Worm (Caenorhabditis elegans) whole organism, L4 larva: ENCODE measurements around the gene gbf-1.

Experiments used
- D1046.2 ChIP-seq: fragments of 200-800 bp; sonication (Bioruptor generic); IDR thresholded peaks from 2 replicates; pipeline ENCODE4 v1.3.6; 2022; ENCODE audit warnings: missing genetic modification characterization, missing compliant biosample characterization
- F10B5.3 ChIP-seq: sonication (generic microtip); optimal IDR thresholded peaks from 2 replicates; lab custom pipeline; 2016; ENCODE audit warnings: mild to moderate bottlenecking, missing genetic modification characterization, missing compliant biosample characterization
- F37D6.2 ChIP-seq: sonication (generic microtip); optimal IDR thresholded peaks from 2 replicates; lab custom pipeline; 2016; ENCODE audit warnings: mild to moderate bottlenecking, missing genetic modification characterization, missing compliant biosample characterization
- R02D3.7 ChIP-seq: fragments of 150-350 bp; sonication (generic microtip); optimal IDR thresholded peaks from 3 replicates; lab custom pipeline; 2014; ENCODE audit warnings: missing biosample characterization, missing genetic modification characterization
- T26A8.4 ChIP-seq: fragments of 200-800 bp; sonication (Bioruptor generic); IDR thresholded peaks from 2 replicates; pipeline ENCODE4 v1.3.6; 2022; ENCODE audit warnings: missing genetic modification characterization, missing compliant biosample characterization
- Y75B8A.6 ChIP-seq: fragments of 200-800 bp; sonication (Bioruptor generic); IDR thresholded peaks from 2 replicates; pipeline ENCODE4 v1.3.6; 2022; ENCODE audit warnings: missing genetic modification reagents, missing genetic modification characterization, missing compliant biosample characterization
- ZK546.5 ChIP-seq, 2 experiments: sonication (generic microtip); optimal IDR thresholded peaks; 2 replicates each; lab custom pipeline; 2017; ENCODE audit warnings: missing biosample characterization in 2 of 2, missing genetic modification characterization in 2 of 2
- aha-1 ChIP-seq: fragments of 150-350 bp; peaks from one replicate; lab custom pipeline; 2014; ENCODE audit warnings: missing biosample characterization, missing genetic modification characterization
- ama-1 ChIP-seq: fragments of 150-350 bp; optimal IDR thresholded peaks from 2 replicates; lab custom pipeline; 2014; ENCODE audit warnings: inconsistent platforms, mixed read lengths
- arid-1 ChIP-seq: fragments of 200-800 bp; sonication (Bioruptor generic); conservative IDR thresholded peaks from 2 replicates; pipeline ENCODE4 v1.3.6; 2022; ENCODE audit warnings: missing genetic modification reagents, missing genetic modification characterization, missing compliant biosample characterization
- ceh-32 ChIP-seq: sonication (generic microtip); optimal IDR thresholded peaks from 2 replicates; lab custom pipeline; 2016; ENCODE audit warnings: mild to moderate bottlenecking, missing genetic modification characterization, missing compliant biosample characterization; ENCODE audit not compliant: poor library complexity
- cey-2 ChIP-seq: sonication (generic microtip); optimal IDR thresholded peaks from 3 replicates; lab custom pipeline; 2017; ENCODE audit warnings: missing genetic modification characterization, mild to moderate bottlenecking, missing compliant biosample characterization, antibody characterized with exemption, borderline replicate concordance; ENCODE audit not compliant: insufficient read depth
- ctbp-1 ChIP-seq: fragments of 200-800 bp; sonication (Bioruptor generic); IDR thresholded peaks from 2 replicates; pipeline ENCODE4 v1.3.6; 2022; ENCODE audit warnings: missing genetic modification reagents, missing genetic modification characterization, missing compliant biosample characterization
- daf-19 ChIP-seq: fragments of 200-800 bp; sonication (Bioruptor generic); conservative IDR thresholded peaks from 2 replicates; pipeline ENCODE4 v1.3.6; 2022; ENCODE audit warnings: missing genetic modification characterization, missing compliant biosample characterization
- dmd-6 ChIP-seq: fragments of 200-800 bp; sonication (Bioruptor generic); IDR thresholded peaks from 2 replicates; pipeline ENCODE4 v1.3.6; 2022; ENCODE audit warnings: missing genetic modification reagents, missing genetic modification characterization, missing compliant biosample characterization
- dpl-1 ChIP-seq: fragments of 150-350 bp; optimal IDR thresholded peaks from 2 replicates; lab custom pipeline; 2014; ENCODE audit warnings: missing biosample characterization, missing genetic modification reagents, missing genetic modification characterization
- duxl-1 ChIP-seq: sonication (generic microtip); optimal IDR thresholded peaks from 2 replicates; lab custom pipeline; 2016; ENCODE audit warnings: mild to moderate bottlenecking, missing genetic modification characterization, moderate library complexity, missing compliant biosample characterization; ENCODE audit not compliant: poor library complexity
- egl-43 ChIP-seq: fragments of 200-800 bp; sonication (Bioruptor generic); IDR thresholded peaks from 2 replicates; pipeline ENCODE4 v1.3.6; 2022; ENCODE audit warnings: missing genetic modification reagents, missing genetic modification characterization, missing compliant biosample characterization
- fkh-10 ChIP-seq: fragments of 150-350 bp; optimal IDR thresholded peaks from 2 replicates; lab custom pipeline; 2014; ENCODE audit warnings: missing biosample characterization, missing genetic modification reagents, missing genetic modification characterization
- jun-1 ChIP-seq: fragments of 150-350 bp; optimal IDR thresholded peaks from 2 replicates; lab custom pipeline; 2014; ENCODE audit warnings: missing biosample characterization, missing genetic modification reagents, missing genetic modification characterization
- lin-13 ChIP-seq: fragments of 150-350 bp; optimal IDR thresholded peaks from 2 replicates; lab custom pipeline; 2014; ENCODE audit warnings: missing biosample characterization, missing genetic modification reagents, missing genetic modification characterization
- lir-3 ChIP-seq: sonication (generic microtip); optimal IDR thresholded peaks from 2 replicates; lab custom pipeline; 2016; ENCODE audit warnings: mild to moderate bottlenecking, missing genetic modification characterization, missing compliant biosample characterization
- lsy-2 ChIP-seq, 2 experiments: fragments of 150-350 bp in 1 of 2; sonication (generic microtip) in 1 of 2; optimal IDR thresholded peaks; 2 replicates each; lab custom pipeline; 2014 to 2017; ENCODE audit warnings: missing biosample characterization in 2 of 2, missing genetic modification characterization in 2 of 2
- madf-9 ChIP-seq: fragments of 200-800 bp; sonication (Bioruptor generic); conservative IDR thresholded peaks from 2 replicates; pipeline ENCODE4 v1.3.6; 2022; ENCODE audit warnings: missing genetic modification reagents, missing genetic modification characterization, missing compliant biosample characterization
- mdl-1 ChIP-seq, 2 experiments: fragments of 150-350 bp in 1 of 2; sonication (generic microtip) in 1 of 2; optimal IDR thresholded peaks; 2 replicates each; lab custom pipeline; 2014 to 2017; ENCODE audit warnings: missing biosample characterization in 2 of 2, missing genetic modification characterization in 2 of 2
- nhr-102 ChIP-seq: sonication (generic microtip); optimal IDR thresholded peaks from 2 replicates; lab custom pipeline; 2016; ENCODE audit warnings: mild to moderate bottlenecking, missing genetic modification characterization, moderate library complexity, missing compliant biosample characterization
- nhr-11 ChIP-seq: fragments of 150-350 bp; optimal IDR thresholded peaks from 2 replicates; lab custom pipeline; 2014; ENCODE audit warnings: missing biosample characterization, missing genetic modification characterization
- nhr-237 ChIP-seq: sonication (generic microtip); optimal IDR thresholded peaks from 2 replicates; lab custom pipeline; 2017; ENCODE audit warnings: missing biosample characterization, missing genetic modification characterization
- nhr-6 ChIP-seq: fragments of 150-350 bp; optimal IDR thresholded peaks from 2 replicates; lab custom pipeline; 2014; ENCODE audit warnings: missing biosample characterization, missing genetic modification characterization
- nhr-76 ChIP-seq: fragments of 150-350 bp; optimal IDR thresholded peaks from 2 replicates; lab custom pipeline; 2014; ENCODE audit warnings: missing biosample characterization, missing genetic modification characterization
- nhr-77 ChIP-seq: fragments of 150-350 bp; optimal IDR thresholded peaks from 2 replicates; lab custom pipeline; 2014; ENCODE audit warnings: missing biosample characterization, missing genetic modification characterization
- sdz-12 ChIP-seq: fragments of 200-800 bp; sonication (Bioruptor generic); optimal IDR thresholded peaks from 2 replicates; lab custom pipeline; 2018; ENCODE audit warnings: mild to moderate bottlenecking, missing genetic modification characterization, missing compliant biosample characterization
- snpc-1.2 ChIP-seq: fragments of 200-800 bp; sonication (Bioruptor generic); IDR thresholded peaks from 2 replicates; pipeline ENCODE4 v1.3.6; 2022; ENCODE audit warnings: missing genetic modification reagents, missing genetic modification characterization, missing compliant biosample characterization
- snpc-4 ChIP-seq: fragments of 150-350 bp; optimal IDR thresholded peaks from 2 replicates; lab custom pipeline; 2014; ENCODE audit warnings: missing biosample characterization, missing genetic modification characterization
- tag-97 ChIP-seq: fragments of 200-800 bp; sonication (Bioruptor generic); IDR thresholded peaks from 2 replicates; pipeline ENCODE4 v1.3.6; 2022; ENCODE audit warnings: missing genetic modification characterization, missing compliant biosample characterization
- unc-62 ChIP-seq, 3 experiments: fragments of 150-350 bp in 1 of 3; sonication (generic microtip); optimal IDR thresholded peaks in 2 of 3; peaks in 1 of 3; 1 replicate in 1 of 3; 2 replicates in 2 of 3; lab custom pipeline; 2014 to 2017; ENCODE audit warnings: missing biosample characterization in 3 of 3, missing genetic modification characterization in 3 of 3, missing genetic modification reagents in 3 of 3, missing genotype in 1 of 3
- zip-11 ChIP-seq: fragments of 200-800 bp; sonication (Bioruptor generic); IDR thresholded peaks from 2 replicates; pipeline ENCODE4 v1.3.6; 2022; ENCODE audit warnings: missing genetic modification characterization, missing compliant biosample characterization

gbf-1 gene

DNA sequence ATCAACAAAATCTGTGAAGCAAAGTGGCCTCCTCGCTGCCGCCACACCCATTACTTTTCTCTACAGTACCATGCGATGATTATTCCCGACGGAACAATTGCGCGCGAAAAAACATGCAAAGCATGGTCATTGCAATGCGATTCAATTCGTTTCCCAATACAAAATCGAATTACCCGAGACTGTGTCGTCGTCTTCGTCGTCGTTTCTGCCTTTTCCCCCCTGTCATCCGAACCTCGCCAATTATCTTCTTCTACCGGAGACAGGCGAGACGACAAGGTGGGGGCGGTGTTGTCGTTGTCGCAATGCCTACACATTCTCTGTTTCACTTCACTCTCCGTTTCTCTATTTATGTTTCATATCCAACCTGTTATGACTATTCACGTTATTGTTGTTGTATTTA is 38.4 kb upstream of the gbf-1 start (continued):
- no peak for TF ChIP-seq tag-97
- TF ChIP-seq, all 104 proteins: peak for 8

DNA sequence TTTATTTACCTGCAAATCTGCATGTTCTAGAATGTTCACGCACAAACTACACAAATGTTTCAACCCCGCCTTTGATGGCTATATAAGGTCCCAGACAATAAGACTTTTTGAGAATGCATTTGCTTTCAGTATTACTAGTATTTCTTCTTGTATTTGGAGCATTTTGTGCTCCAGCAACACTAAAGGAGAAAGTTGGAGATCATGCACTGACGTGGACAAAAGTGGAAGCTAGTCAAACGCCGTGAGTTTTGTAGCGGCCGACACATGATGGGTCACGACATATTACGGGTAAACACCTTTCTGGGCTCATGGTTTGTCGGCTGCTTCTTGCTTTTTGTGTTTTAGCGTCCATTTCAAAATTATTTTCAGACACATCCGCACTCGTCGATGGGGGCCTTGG is 37.0 kb upstream of the gbf-1 start, which contains the start of gene C18D11.6:
TSS of gene C18D11.6 (plus strand) at position 110 of the 400 bp plus-strand sequence.
- TF ChIP-seq nhr-76 (tag; lab: Kevin White, UChicago): no peak
- TF ChIP-seq unc-62 (GFP tag; optimal IDR thresholded peaks at IDR 0.05 in 1 of 2; lab: Kevin White, UChicago): peak in 1 of 2 experiments; percentile 85
- TF ChIP-seq unc-62 (tag; optimal IDR thresholded peaks at IDR 0.05; lab: Kevin White, UChicago): no peak
- TF ChIP-seq aha-1 (tag; lab: Kevin White, UChicago): peak; percentile 87

DNA sequence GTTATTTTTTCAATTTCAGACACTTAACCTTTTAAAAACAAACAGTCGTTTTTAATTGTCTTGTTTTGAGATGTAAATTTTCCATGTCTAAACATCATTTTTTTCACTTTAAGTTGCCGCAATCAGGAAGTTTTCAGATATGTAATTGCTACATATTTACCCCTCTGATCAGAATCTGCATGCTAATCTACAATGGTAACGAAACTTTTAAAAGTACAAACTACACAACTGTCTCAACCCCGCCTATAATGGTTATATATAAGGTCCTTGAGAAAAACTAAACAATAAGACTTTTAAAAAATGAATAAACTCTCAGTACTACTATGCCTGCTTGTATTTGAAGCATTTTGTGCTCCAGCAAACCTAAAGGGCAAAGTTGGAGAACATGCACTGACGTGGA is 35.3 kb upstream of the gbf-1 start, which contains the start of gene C18D11.9:
TSS of gene C18D11.9 (plus strand) at position 301 of the 400 bp plus-strand sequence.
- TF ChIP-seq D1046.2 (GFP tag; lab: Robert Waterston, UW) (no peak), mdl-1 (tag; optimal IDR thresholded peaks at IDR 0.05; lab: Kevin White, UChicago) (no peak), nhr-237 (tag; lab: Kevin White, UChicago) (no peak), dmd-6 (GFP tag; lab: Robert Waterston, UW) (no peak), cey-2 (tag; lab: Kevin White, UChicago) (no peak), lsy-2 (tag; optimal IDR thresholded peaks at IDR 0.05; lab: Kevin White, UChicago) (no peak), dpl-1 (GFP tag; lab: Kevin White, UChicago) (no peak), ceh-32 (tag; lab: Kevin White, UChicago) (no peak), unc-62 (GFP tag; optimal IDR thresholded peaks at IDR 0.05 in 1 of 2; lab: Kevin White, UChicago) (no peak), unc-62 (tag; optimal IDR thresholded peaks at IDR 0.05; lab: Kevin White, UChicago) (no peak), madf-9 (no peak), snpc-1.2 (no peak), ctbp-1 (GFP tag; lab: Robert Waterston, UW) (no peak), fkh-10 (GFP tag; lab: Kevin White, UChicago) (no peak), duxl-1 (tag; lab: Kevin White, UChicago) (no peak), daf-19 (GFP tag; lab: Robert Waterston, UW) (no peak), nhr-77 (no peak), arid-1 (GFP tag; lab: Robert Waterston, UW) (no peak), nhr-11 (tag; lab: Kevin White, UChicago) (no peak), T26A8.4 (GFP tag; lab: Robert Waterston, UW) (no peak)

DNA sequence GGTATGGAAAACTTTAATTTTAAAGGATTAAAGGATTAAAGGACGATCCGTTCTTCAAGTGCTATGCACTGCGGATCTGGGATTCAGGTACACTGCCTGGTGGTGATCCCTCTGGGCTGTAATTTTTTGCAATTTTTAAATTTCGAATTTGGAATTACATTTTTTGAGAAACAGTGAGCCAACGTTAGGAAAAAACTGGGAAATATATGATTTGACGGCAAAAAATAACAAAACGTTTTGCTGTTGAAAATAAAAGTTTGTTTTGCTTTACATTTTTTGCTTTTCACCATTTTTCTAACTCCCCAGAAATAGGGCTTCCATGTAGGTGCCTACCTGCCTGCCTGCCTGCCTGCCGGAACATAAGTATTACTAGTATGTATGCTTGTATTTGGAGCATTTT is 33.9 kb upstream of the gbf-1 start, which contains the start of gene C18D11.10:
TSS of gene C18D11.10 (plus strand) at position 301 of the 400 bp plus-strand sequence.
- TF ChIP-seq F37D6.2 (tag; lab: Kevin White, UChicago) (no peak), snpc-4 (no peak), egl-43 (GFP tag; lab: Robert Waterston, UW) (no peak), sdz-12 (no peak), nhr-6 (tag; lab: Kevin White, UChicago) (no peak), dmd-6 (GFP tag; lab: Robert Waterston, UW) (no peak), R02D3.7 (tag; lab: Kevin White, UChicago) (no peak), F10B5.3 (tag; lab: Kevin White, UChicago) (no peak), ama-1 (no peak), nhr-11 (tag; lab: Kevin White, UChicago) (no peak), nhr-102 (no peak), Y75B8A.6 (GFP tag; lab: Robert Waterston, UW) (no peak), ZK546.5 (tag; optimal IDR thresholded peaks at IDR 0.05; lab: Kevin White, UChicago) (no peak), unc-62 (GFP tag; optimal IDR thresholded peaks at IDR 0.05 in 1 of 2; lab: Kevin White, UChicago) (no peak), unc-62 (tag; optimal IDR thresholded peaks at IDR 0.05; lab: Kevin White, UChicago) (no peak), lir-3 (tag; lab: Kevin White, UChicago) (no peak), lin-13 (GFP tag; lab: Kevin White, UChicago) (no peak), jun-1 (tag; lab: Kevin White, UChicago) (no peak), nhr-77 (no peak), zip-11 (GFP tag; lab: Robert Waterston, UW) (no peak)
